Worm (Caenorhabditis elegans) whole organism, L4 larva: Measurements from ENCODE around the gene npp-5.

Source experiments
- F10B5.3 ChIP-seq: sonication (generic microtip); optimal IDR thresholded peaks from 2 replicates; lab custom pipeline; 2016; ENCODE audit warnings: mild to moderate bottlenecking, missing genetic modification characterization, missing compliant biosample characterization
- F26F4.8 ChIP-seq: fragments of 200-800 bp; sonication (Bioruptor generic); conservative IDR thresholded peaks from 2 replicates; pipeline ENCODE4 v1.3.6; 2022; ENCODE audit warnings: missing genetic modification characterization, missing compliant biosample characterization
- F37D6.2 ChIP-seq: sonication (generic microtip); optimal IDR thresholded peaks from 2 replicates; lab custom pipeline; 2016; ENCODE audit warnings: mild to moderate bottlenecking, missing genetic modification characterization, missing compliant biosample characterization
- Y105C5A.15 ChIP-seq: fragments of 200-800 bp; sonication (Bioruptor generic); IDR thresholded peaks from 2 replicates; pipeline ENCODE4 v1.3.6; 2022; ENCODE audit warnings: missing genetic modification characterization, missing compliant biosample characterization
- aly-2 ChIP-seq: sonication (generic microtip); optimal IDR thresholded peaks from 2 replicates; lab custom pipeline; 2018; ENCODE audit warnings: missing biosample characterization, missing genetic modification characterization
- arid-1 ChIP-seq: fragments of 200-800 bp; sonication (Bioruptor generic); conservative IDR thresholded peaks from 2 replicates; pipeline ENCODE4 v1.3.6; 2022; ENCODE audit warnings: missing genetic modification reagents, missing genetic modification characterization, missing compliant biosample characterization
- attf-4 ChIP-seq: sonication (generic microtip); optimal IDR thresholded peaks from 3 replicates; lab custom pipeline; 2017; ENCODE audit warnings: missing biosample characterization, missing genetic modification characterization
- ceh-44 ChIP-seq: fragments of 200-800 bp; sonication (Bioruptor generic); IDR thresholded peaks from 2 replicates; pipeline ENCODE4 v1.3.6; 2022; ENCODE audit warnings: missing genetic modification reagents, missing genetic modification characterization, missing compliant biosample characterization
- ces-1 ChIP-seq: fragments of 150-350 bp; sonication (generic microtip); optimal IDR thresholded peaks from 4 replicates; lab custom pipeline; 2014; ENCODE audit warnings: missing biosample characterization, missing genetic modification reagents, missing genetic modification characterization
- cey-2 ChIP-seq: sonication (generic microtip); optimal IDR thresholded peaks from 3 replicates; lab custom pipeline; 2017; ENCODE audit warnings: missing genetic modification characterization, mild to moderate bottlenecking, missing compliant biosample characterization, antibody characterized with exemption, borderline replicate concordance; ENCODE audit not compliant: insufficient read depth
- ctbp-1 ChIP-seq: fragments of 200-800 bp; sonication (Bioruptor generic); IDR thresholded peaks from 2 replicates; pipeline ENCODE4 v1.3.6; 2022; ENCODE audit warnings: missing genetic modification reagents, missing genetic modification characterization, missing compliant biosample characterization
- daf-16 ChIP-seq, 3 experiments: sonication (generic microtip); optimal IDR thresholded peaks; 2 replicates each; lab custom pipeline; 2016 to 2017; ENCODE audit warnings: missing genetic modification characterization in 3 of 3, missing genetic modification reagents in 3 of 3, mild to moderate bottlenecking in 2 of 3, missing compliant biosample characterization in 2 of 3, missing biosample characterization in 1 of 3, moderate library complexity in 1 of 3
- daf-19 ChIP-seq: fragments of 200-800 bp; sonication (Bioruptor generic); conservative IDR thresholded peaks from 2 replicates; pipeline ENCODE4 v1.3.6; 2022; ENCODE audit warnings: missing genetic modification characterization, missing compliant biosample characterization
- daf-8 ChIP-seq: fragments of 200-800 bp; sonication (Bioruptor generic); IDR thresholded peaks from 2 replicates; pipeline ENCODE4 v1.3.6; 2022; ENCODE audit warnings: missing genetic modification characterization, missing compliant biosample characterization
- dmd-6 ChIP-seq: fragments of 200-800 bp; sonication (Bioruptor generic); IDR thresholded peaks from 2 replicates; pipeline ENCODE4 v1.3.6; 2022; ENCODE audit warnings: missing genetic modification reagents, missing genetic modification characterization, missing compliant biosample characterization
- dpl-1 ChIP-seq: fragments of 150-350 bp; optimal IDR thresholded peaks from 2 replicates; lab custom pipeline; 2014; ENCODE audit warnings: missing biosample characterization, missing genetic modification reagents, missing genetic modification characterization
- duxl-1 ChIP-seq: sonication (generic microtip); optimal IDR thresholded peaks from 2 replicates; lab custom pipeline; 2016; ENCODE audit warnings: mild to moderate bottlenecking, missing genetic modification characterization, moderate library complexity, missing compliant biosample characterization; ENCODE audit not compliant: poor library complexity
- egl-43 ChIP-seq: fragments of 200-800 bp; sonication (Bioruptor generic); IDR thresholded peaks from 2 replicates; pipeline ENCODE4 v1.3.6; 2022; ENCODE audit warnings: missing genetic modification reagents, missing genetic modification characterization, missing compliant biosample characterization
- fkh-10 ChIP-seq: fragments of 150-350 bp; optimal IDR thresholded peaks from 2 replicates; lab custom pipeline; 2014; ENCODE audit warnings: missing biosample characterization, missing genetic modification reagents, missing genetic modification characterization
- fos-1 ChIP-seq: fragments of 150-350 bp; optimal IDR thresholded peaks from 2 replicates; lab custom pipeline; 2014; ENCODE audit warnings: missing biosample characterization, missing genetic modification characterization
- hlh-30 ChIP-seq: sonication (generic microtip); optimal IDR thresholded peaks from 2 replicates; lab custom pipeline; 2017; ENCODE audit warnings: antibody characterized with exemption, mild to moderate bottlenecking, missing genetic modification characterization, missing compliant biosample characterization; ENCODE audit not compliant: insufficient read depth
- hmg-1.1 ChIP-seq: fragments of 200-800 bp; sonication (Bioruptor generic); IDR thresholded peaks from 2 replicates; pipeline ENCODE4 v1.3.6; 2022; ENCODE audit warnings: missing genetic modification reagents, missing genetic modification characterization, missing compliant biosample characterization
- lim-7 ChIP-seq: fragments of 200-800 bp; sonication (Bioruptor generic); IDR thresholded peaks from 2 replicates; pipeline ENCODE4 v1.3.6; 2022; ENCODE audit warnings: missing genetic modification characterization, missing compliant biosample characterization
- lin-1 ChIP-seq: fragments of 200-800 bp; sonication (Bioruptor generic); IDR thresholded peaks from 2 replicates; pipeline ENCODE4 v1.3.6; 2022; ENCODE audit warnings: missing genetic modification reagents, missing genetic modification characterization, missing compliant biosample characterization
- lin-13 ChIP-seq: fragments of 150-350 bp; optimal IDR thresholded peaks from 2 replicates; lab custom pipeline; 2014; ENCODE audit warnings: missing biosample characterization, missing genetic modification reagents, missing genetic modification characterization
- lin-15B ChIP-seq: fragments of 150-350 bp; sonication (generic microtip); optimal IDR thresholded peaks from 3 replicates; lab custom pipeline; 2014; ENCODE audit warnings: missing biosample characterization, missing genetic modification characterization
- lin-29 ChIP-seq: fragments of 200-800 bp; sonication (Bioruptor generic); IDR thresholded peaks from 2 replicates; pipeline ENCODE4 v1.3.6; 2022; ENCODE audit warnings: missing genetic modification reagents, missing genetic modification characterization, missing compliant biosample characterization
- lin-38 ChIP-seq: fragments of 200-800 bp; sonication (Bioruptor generic); IDR thresholded peaks from 2 replicates; pipeline ENCODE4 v1.3.6; 2022; ENCODE audit warnings: missing genetic modification reagents, missing genetic modification characterization, missing compliant biosample characterization
- lsy-2 ChIP-seq, 2 experiments: fragments of 150-350 bp in 1 of 2; sonication (generic microtip) in 1 of 2; optimal IDR thresholded peaks; 2 replicates each; lab custom pipeline; 2014 to 2017; ENCODE audit warnings: missing biosample characterization in 2 of 2, missing genetic modification characterization in 2 of 2
- madf-5 ChIP-seq, 2 experiments: fragments of 200-800 bp; sonication (Bioruptor generic); IDR thresholded peaks; 2 replicates each; pipeline ENCODE4 v1.3.6; 2022; ENCODE audit warnings: missing compliant biosample characterization in 2 of 2, missing genetic modification characterization in 2 of 2
- mxl-2 ChIP-seq: fragments of 200-800 bp; sonication (Bioruptor generic); conservative IDR thresholded peaks from 2 replicates; pipeline ENCODE4 v1.3.6; 2022; ENCODE audit warnings: missing genetic modification reagents, missing genetic modification characterization, missing compliant biosample characterization
- mxl-3 ChIP-seq: fragments of 200-800 bp; sonication (Bioruptor generic); optimal IDR thresholded peaks from 2 replicates; lab custom pipeline; 2018; ENCODE audit warnings: mild to moderate bottlenecking, missing genetic modification characterization, missing compliant biosample characterization
- nhr-11 ChIP-seq: fragments of 150-350 bp; optimal IDR thresholded peaks from 2 replicates; lab custom pipeline; 2014; ENCODE audit warnings: missing biosample characterization, missing genetic modification characterization
- nhr-41 ChIP-seq: fragments of 200-800 bp; sonication (Bioruptor generic); IDR thresholded peaks from 2 replicates; pipeline ENCODE4 v1.3.6; 2022; ENCODE audit warnings: missing genetic modification reagents, missing genetic modification characterization, missing compliant biosample characterization
- nhr-76 ChIP-seq: fragments of 150-350 bp; optimal IDR thresholded peaks from 2 replicates; lab custom pipeline; 2014; ENCODE audit warnings: missing biosample characterization, missing genetic modification characterization
- php-3 ChIP-seq: fragments of 200-800 bp; sonication (Bioruptor generic); IDR thresholded peaks from 2 replicates; pipeline ENCODE4 v1.3.6; 2022; ENCODE audit warnings: missing genetic modification reagents, missing genetic modification characterization, missing compliant biosample characterization
- pqm-1 ChIP-seq: sonication (generic microtip); optimal IDR thresholded peaks from 2 replicates; lab custom pipeline; 2017; ENCODE audit warnings: missing biosample characterization, missing genetic modification characterization
- sdz-12 ChIP-seq: fragments of 200-800 bp; sonication (Bioruptor generic); optimal IDR thresholded peaks from 2 replicates; lab custom pipeline; 2018; ENCODE audit warnings: mild to moderate bottlenecking, missing genetic modification characterization, missing compliant biosample characterization
- skn-1 ChIP-seq: fragments of 150-350 bp; optimal IDR thresholded peaks from 2 replicates; lab custom pipeline; 2014; ENCODE audit warnings: missing biosample characterization, missing genetic modification characterization
- snpc-1.2 ChIP-seq: fragments of 200-800 bp; sonication (Bioruptor generic); IDR thresholded peaks from 2 replicates; pipeline ENCODE4 v1.3.6; 2022; ENCODE audit warnings: missing genetic modification reagents, missing genetic modification characterization, missing compliant biosample characterization
- spr-1 ChIP-seq: sonication (generic microtip); optimal IDR thresholded peaks from 2 replicates; lab custom pipeline; 2016; ENCODE audit warnings: mild to moderate bottlenecking, missing genetic modification characterization, missing compliant biosample characterization
- tra-1 ChIP-seq: fragments of 200-800 bp; sonication (Bioruptor generic); IDR thresholded peaks from 2 replicates; pipeline ENCODE4 v1.3.6; 2022; ENCODE audit warnings: missing genetic modification reagents, missing genetic modification characterization, missing compliant biosample characterization
- unc-130 ChIP-seq: sonication (generic microtip); optimal IDR thresholded peaks from 2 replicates; lab custom pipeline; 2016; ENCODE audit warnings: missing genetic modification reagents, missing genetic modification characterization, missing compliant biosample characterization
- unc-39 ChIP-seq: sonication (generic microtip); optimal IDR thresholded peaks from 2 replicates; lab custom pipeline; 2017; ENCODE audit warnings: missing biosample characterization, missing genetic modification characterization
- unc-62 ChIP-seq, 3 experiments: fragments of 150-350 bp in 1 of 3; sonication (generic microtip); optimal IDR thresholded peaks in 2 of 3; peaks in 1 of 3; 1 replicate in 1 of 3; 2 replicates in 2 of 3; lab custom pipeline; 2014 to 2017; ENCODE audit warnings: missing biosample characterization in 3 of 3, missing genetic modification characterization in 3 of 3, missing genetic modification reagents in 3 of 3, missing genotype in 1 of 3
- vab-7 ChIP-seq: fragments of 200-800 bp; sonication (Bioruptor generic); IDR thresholded peaks from 2 replicates; pipeline ENCODE4 v1.3.6; 2022; ENCODE audit warnings: missing genetic modification reagents, missing genetic modification characterization, missing compliant biosample characterization
- zip-11 ChIP-seq: fragments of 200-800 bp; sonication (Bioruptor generic); IDR thresholded peaks from 2 replicates; pipeline ENCODE4 v1.3.6; 2022; ENCODE audit warnings: missing genetic modification characterization, missing compliant biosample characterization
- zip-2 ChIP-seq: fragments of 150-350 bp; optimal IDR thresholded peaks from 2 replicates; lab custom pipeline; 2014; ENCODE audit warnings: missing biosample characterization, missing genetic modification characterization
- ztf-7 ChIP-seq: fragments of 150-350 bp; optimal IDR thresholded peaks from 2 replicates; lab custom pipeline; 2014; ENCODE audit warnings: missing biosample characterization, missing genetic modification characterization

npp-5 gene

ce11 chrII:11547254-11547687, 52.3 kb downstream of the npp-5 start, which contains the start of gene F54D5.7 (continued):
- TF ChIP-seq mxl-2 (GFP tag; lab: Robert Waterston, UW) (peak; percentile 65; the same call in 1 of the 2 replicates), ceh-44 (0 out of 2 replicates have a peak, but pooled peaks have one; percentile 19), ces-1 (GFP tag; lab: Kevin White, UChicago) (no peak), daf-19 (GFP tag; lab: Robert Waterston, UW) (no peak), zip-11 (no peak), daf-8 (GFP tag; lab: Robert Waterston, UW) (no peak), arid-1 (GFP tag; lab: Robert Waterston, UW) (peak; percentile 65), attf-4 (no peak), lin-29 (GFP tag; lab: Robert Waterston, UW) (no peak), lin-1 (GFP tag; lab: Robert Waterston, UW) (peak; percentile 32; the same call in 1 of the 2 replicates), Y105C5A.15 (GFP tag; lab: Robert Waterston, UW) (no peak), nhr-41 (GFP tag; lab: Robert Waterston, UW) (0 out of 2 replicates have a peak, but pooled peaks have one; percentile 33), daf-16 (GFP tag; optimal IDR thresholded peaks at IDR 0.05; lab: Kevin White, UChicago) (peak in 1 of 2 experiments; percentile 42), daf-16 (tag; optimal IDR thresholded peaks at IDR 0.05; lab: Kevin White, UChicago) (peak; percentile 58), mxl-3 (GFP tag; lab: Kevin White, UChicago) (peak; percentile 84), F37D6.2 (tag; lab: Kevin White, UChicago) (no peak), aly-2 (tag; lab: Kevin White, UChicago) (peak; percentile 85), hmg-1.1 (peak; percentile 49; the same call in 1 of the 2 replicates), lin-15B (tag; lab: Kevin White, UChicago) (no peak), dmd-6 (GFP tag; lab: Robert Waterston, UW) (peak; percentile 55), ztf-7 (tag; lab: Kevin White, UChicago) (peak; percentile 47), vab-7 (GFP tag; lab: Robert Waterston, UW) (no peak), lsy-2 (tag; optimal IDR thresholded peaks at IDR 0.05; lab: Kevin White, UChicago) (peak; percentile 3 to 76), lin-38 (GFP tag; lab: Robert Waterston, UW) (peak; percentile 81), hlh-30 (tag; lab: Kevin White, UChicago) (peak; percentile 80), duxl-1 (tag; lab: Kevin White, UChicago) (no peak), pqm-1 (tag; lab: Kevin White, UChicago) (peak; percentile 2), sdz-12 (no peak), F26F4.8 (no peak), fkh-10 (GFP tag; lab: Kevin White, UChicago) (no peak), madf-5 (GFP tag; IDR thresholded peaks at IDR 0.05; lab: Robert Waterston, UW) (0 out of 4 replicates have a peak, but pooled peaks of 1 of the 2 experiments have one; percentile 7), cey-2 (no peak), unc-62 (GFP tag; optimal IDR thresholded peaks at IDR 0.05 in 1 of 2; lab: Kevin White, UChicago) (peak in 1 of 2 experiments; percentile 9), unc-62 (tag; optimal IDR thresholded peaks at IDR 0.05; lab: Kevin White, UChicago) (no peak), snpc-1.2 (GFP tag; lab: Robert Waterston, UW) (peak; percentile 81), egl-43 (peak; percentile 79), unc-130 (GFP tag; lab: Kevin White, UChicago) (no peak), fos-1 (tag; lab: Kevin White, UChicago) (no peak), lin-13 (GFP tag; lab: Kevin White, UChicago) (peak; percentile 81), dpl-1 (GFP tag; lab: Kevin White, UChicago) (peak; percentile 49), skn-1 (tag; lab: Kevin White, UChicago) (no peak), F10B5.3 (no peak), unc-39 (tag; lab: Kevin White, UChicago) (no peak), lim-7 (GFP tag; lab: Robert Waterston, UW) (peak; percentile 77), nhr-76 (tag; lab: Kevin White, UChicago) (no peak), zip-2 (tag; lab: Kevin White, UChicago) (peak; percentile 33), php-3 (GFP tag; lab: Robert Waterston, UW) (no peak; the same call in 1 of the 2 replicates), spr-1 (tag; lab: Kevin White, UChicago) (peak; percentile 55), nhr-11 (no peak), tra-1 (GFP tag; lab: Robert Waterston, UW) (peak; percentile 46; the same call in 1 of the 2 replicates), ctbp-1 (peak; percentile 70)
